Fruit fly (Drosophila melanogaster): ENCODE results near the gene CG9130.

dm6 chr3L:1211096-1211495 is 40.7 kb upstream of the CG9130 start, which contains the start of gene LysD:
- TF ChIP-seq CG8478 (optimal IDR thresholded peaks at IDR 0.05) (no peak), CTCF (optimal IDR thresholded peaks at IDR 0.05) (no peak)

Data from S2 (cell line).